Fruit fly (Drosophila melanogaster) whole organism, embryonic: ENCODE data around the gene Ntf-2r.
A peak's percentile ranks its signal among the peaks of the same experiment; 100 is the strongest.

Experiments
- Aef1 ChIP-seq: fragments of 200-800 bp; sonication (Bioruptor generic); IDR thresholded peaks from 3 replicates; pipeline ENCODE4 v1.3.6; 2022; ENCODE audit warnings: missing biosample characterization, missing genetic modification characterization
- Bgb ChIP-seq: fragments of 200-800 bp; sonication (Bioruptor generic); IDR thresholded peaks from 2 replicates; pipeline ENCODE4 v1.3.6; 2022; ENCODE audit warnings: missing biosample characterization, missing genetic modification characterization; ENCODE audit not compliant: partially characterized antibody
- C15 ChIP-seq: fragments of 200-800 bp; sonication (Bioruptor generic); IDR thresholded peaks from 3 replicates; pipeline ENCODE4 v1.3.6; 2022; ENCODE audit warnings: missing biosample characterization, missing genetic modification characterization
- CG17568 ChIP-seq: fragments of 200-800 bp; sonication (Bioruptor generic); optimal IDR thresholded peaks from 2 replicates; lab custom pipeline; 2018; ENCODE audit warnings: missing biosample characterization, mild to moderate bottlenecking, missing genetic modification characterization, moderate library complexity
- CG18599 ChIP-seq: fragments of 200-800 bp; sonication (Bioruptor generic); optimal IDR thresholded peaks from 3 replicates; lab custom pipeline; 2017; ENCODE audit warnings: missing biosample characterization, missing genetic modification characterization, mild to moderate bottlenecking, moderate library complexity, missing genetic modification reagents
- CG2199 ChIP-seq: fragments of 200-800 bp; sonication (Bioruptor generic); IDR thresholded peaks from 3 replicates; pipeline ENCODE4 v1.3.6; 2022; ENCODE audit warnings: missing biosample characterization, missing genetic modification characterization
- CG2712 ChIP-seq: fragments of 200-800 bp; optimal IDR thresholded peaks from 3 replicates; lab custom pipeline; 2019; ENCODE audit warnings: missing biosample characterization, mild to moderate bottlenecking, missing genetic modification characterization, moderate library complexity
- CG32532 ChIP-seq: fragments of 200-800 bp; sonication (Bioruptor generic); IDR thresholded peaks from 2 replicates; pipeline ENCODE4 v1.3.6; 2022; ENCODE audit warnings: missing biosample characterization, missing genetic modification characterization
- CG34422 ChIP-seq: fragments of 200-800 bp; sonication (Bioruptor generic); IDR thresholded peaks from 3 replicates; pipeline ENCODE4 v1.3.6; 2022; ENCODE audit warnings: missing biosample characterization, missing genetic modification characterization
- CG6175 ChIP-seq: fragments of 200-800 bp; sonication (Bioruptor generic); IDR thresholded peaks from 3 replicates; pipeline ENCODE4 v1.3.6; 2022; ENCODE audit warnings: missing biosample characterization, missing genetic modification characterization
- CG6683 ChIP-seq: fragments of 200-800 bp; sonication (Bioruptor generic); optimal IDR thresholded peaks from 2 replicates; lab custom pipeline; 2017; ENCODE audit warnings: missing biosample characterization, mild to moderate bottlenecking, missing genetic modification characterization, missing genetic modification reagents
- CG6791 ChIP-seq: fragments of 200-800 bp; sonication (Bioruptor generic); IDR thresholded peaks from 3 replicates; pipeline ENCODE4 v1.3.6; 2022; ENCODE audit warnings: missing biosample characterization, missing genetic modification characterization; ENCODE audit not compliant: partially characterized antibody
- CG8281 ChIP-seq: fragments of 200-800 bp; sonication (Bioruptor generic); optimal IDR thresholded peaks from 2 replicates; lab custom pipeline; 2018; ENCODE audit warnings: missing biosample characterization, mild to moderate bottlenecking, missing genetic modification characterization, moderate library complexity
- Deaf1 ChIP-seq: fragments of 200-800 bp; optimal IDR thresholded peaks from 3 replicates; lab custom pipeline; 2019; ENCODE audit warnings: missing biosample characterization, mild to moderate bottlenecking, missing genetic modification characterization, moderate library complexity
- Dek ChIP-seq: fragments of 200-800 bp; sonication (Bioruptor generic); optimal IDR thresholded peaks from 3 replicates; lab custom pipeline; 2019; ENCODE audit warnings: missing biosample characterization, mild to moderate bottlenecking, missing genetic modification characterization, moderate library complexity
- Dip3 ChIP-seq: fragments of 200-800 bp; sonication (Bioruptor generic); optimal IDR thresholded peaks from 3 replicates; lab custom pipeline; 2016; ENCODE audit warnings: missing biosample characterization, missing genetic modification characterization
- Drgx ChIP-seq: fragments of 200-800 bp; sonication (Bioruptor generic); IDR thresholded peaks from 2 replicates; pipeline ENCODE4 v1.3.6; 2022; ENCODE audit warnings: missing biosample characterization, missing genetic modification characterization
- E2f1 ChIP-seq: fragments of 200-800 bp; sonication (Bioruptor generic); IDR thresholded peaks from 2 replicates; pipeline ENCODE4 v1.3.6; 2022; ENCODE audit warnings: missing biosample characterization, missing genetic modification characterization
- Jarid2 ChIP-seq: fragments of 200-800 bp; sonication (Bioruptor generic); optimal IDR thresholded peaks from 3 replicates; lab custom pipeline; 2017; ENCODE audit warnings: mild to moderate bottlenecking, missing biosample characterization, missing genetic modification reagents, missing genetic modification characterization
- Max ChIP-seq: fragments of 200-800 bp; sonication (Bioruptor generic); optimal IDR thresholded peaks from 2 replicates; lab custom pipeline; 2016; ENCODE audit warnings: missing biosample characterization, mild to moderate bottlenecking, missing genetic modification characterization
- Med ChIP-seq: fragments of 200-800 bp; sonication (Bioruptor generic); peaks from one replicate; lab custom pipeline; 2016; ENCODE audit warnings: missing biosample characterization, missing genetic modification characterization, mild to moderate bottlenecking, inconsistent platforms, moderate library complexity
- Mrtf ChIP-seq: fragments of 200-800 bp; sonication (Bioruptor generic); IDR thresholded peaks from 3 replicates; pipeline ENCODE4 v1.3.6; 2022; ENCODE audit warnings: missing biosample characterization, missing genetic modification characterization
- Nf-YB ChIP-seq: fragments of 200-800 bp; sonication (Bioruptor generic); optimal IDR thresholded peaks from 3 replicates; lab custom pipeline; 2019; ENCODE audit warnings: missing biosample characterization, mild to moderate bottlenecking, missing genetic modification characterization, moderate library complexity
- Optix ChIP-seq: fragments of 200-800 bp; sonication (Bioruptor generic); IDR thresholded peaks from 3 replicates; pipeline ENCODE4 v1.3.6; 2022; ENCODE audit warnings: missing biosample characterization, missing genetic modification characterization
- Ravus ChIP-seq: fragments of 200-800 bp; sonication (Bioruptor generic); IDR thresholded peaks from 2 replicates; pipeline ENCODE4 v1.3.6; 2022; ENCODE audit warnings: missing biosample characterization, missing genetic modification characterization
- Rfx ChIP-seq: fragments of 200-800 bp; sonication (Bioruptor generic); IDR thresholded peaks from 2 replicates; pipeline ENCODE4 v1.3.6; 2022; ENCODE audit warnings: missing biosample characterization, missing genetic modification characterization
- Scr ChIP-seq: fragments of 200-800 bp; sonication (Bioruptor generic); IDR thresholded peaks from 2 replicates; pipeline ENCODE4 v1.3.6; 2022; ENCODE audit warnings: missing biosample characterization, missing genetic modification characterization; ENCODE audit not compliant: partially characterized antibody
- TFAM ChIP-seq: fragments of 200-800 bp; sonication (Bioruptor generic); optimal IDR thresholded peaks from 2 replicates; lab custom pipeline; 2017; ENCODE audit warnings: missing biosample characterization, missing genetic modification characterization, inconsistent platforms
- Trl ChIP-seq, 3 experiments: fragments of >200 bp in 2 of 3; fragments of 200-800 bp in 1 of 3; sonication (Bioruptor generic) in 1 of 3; optimal IDR thresholded peaks; 2 replicates in 1 of 3; 3 replicates in 2 of 3; lab custom pipeline; 2016 to 2017; ENCODE audit warnings: missing biosample characterization in 1 of 3, missing genetic modification characterization in 1 of 3
- ato ChIP-seq: fragments of 200-800 bp; sonication (Bioruptor generic); IDR thresholded peaks from 2 replicates; pipeline ENCODE4 v1.3.6; 2022; ENCODE audit warnings: missing biosample characterization, missing genetic modification characterization; ENCODE audit not compliant: partially characterized antibody
- bbx ChIP-seq: fragments of 200-800 bp; sonication (Bioruptor generic); IDR thresholded peaks from 2 replicates; pipeline ENCODE4 v1.3.6; 2022; ENCODE audit warnings: missing biosample characterization, missing genetic modification characterization; ENCODE audit not compliant: partially characterized antibody
- ci ChIP-seq: fragments of 200-800 bp; sonication (Bioruptor generic); IDR thresholded peaks from 3 replicates; pipeline ENCODE4 v1.3.6; 2022; ENCODE audit warnings: missing biosample characterization, missing genetic modification characterization
- crol ChIP-seq: fragments of 200-800 bp; sonication (Bioruptor generic); IDR thresholded peaks from 2 replicates; pipeline ENCODE4 v1.3.6; 2022; ENCODE audit warnings: missing biosample characterization, missing genetic modification characterization
- crp ChIP-seq, 2 experiments: fragments of 200-800 bp; sonication (Bioruptor generic); optimal IDR thresholded peaks; 2 replicates in 1 of 2; 3 replicates in 1 of 2; lab custom pipeline; 2017; ENCODE audit warnings: missing biosample characterization in 2 of 2, missing genetic modification characterization in 2 of 2, mild to moderate bottlenecking in 1 of 2, moderate library complexity in 1 of 2
- dysf ChIP-seq: fragments of 200-800 bp; sonication (Bioruptor generic); IDR thresholded peaks from 3 replicates; pipeline ENCODE4 v1.3.6; 2022; ENCODE audit warnings: missing biosample characterization, missing genetic modification characterization
- ewg ChIP-seq: fragments of 200-800 bp; sonication (Bioruptor generic); optimal IDR thresholded peaks from 3 replicates; lab custom pipeline; 2017; ENCODE audit warnings: mild to moderate bottlenecking, missing biosample characterization, missing genetic modification reagents, missing genetic modification characterization
- hkb ChIP-seq, 2 experiments: fragments of 200-800 bp in 1 of 2; fragments of >200 bp in 1 of 2; sonication (Bioruptor generic) in 1 of 2; IDR thresholded peaks in 1 of 2; optimal IDR thresholded peaks in 1 of 2; 2 replicates each; pipeline versions ENCODE4 v1.3.6 to Lab custom; 2017 to 2022; ENCODE audit warnings: missing biosample characterization in 1 of 2, missing genetic modification characterization in 1 of 2
- otp ChIP-seq: fragments of 200-800 bp; sonication (Bioruptor generic); IDR thresholded peaks from 3 replicates; pipeline ENCODE4, ENCODE4 v1.3.6; 2022; ENCODE audit warnings: missing biosample characterization, missing genetic modification characterization
- row ChIP-seq: fragments of 200-800 bp; sonication (Bioruptor generic); IDR thresholded peaks from 3 replicates; pipeline ENCODE4 v1.3.6; 2022; ENCODE audit warnings: missing biosample characterization, missing genetic modification characterization
- sd ChIP-seq: fragments of 200-800 bp; sonication (Bioruptor generic); optimal IDR thresholded peaks from 3 replicates; lab custom pipeline; 2018; ENCODE audit warnings: missing biosample characterization, mild to moderate bottlenecking, missing genetic modification characterization, moderate library complexity
- sens ChIP-seq: fragments of 200-800 bp; sonication (Bioruptor generic); peaks from one replicate; lab custom pipeline; 2016; ENCODE audit warnings: missing biosample characterization, missing genetic modification characterization
- slbo ChIP-seq: fragments of 200-800 bp; sonication (Bioruptor generic); IDR thresholded peaks from 2 replicates; pipeline ENCODE4 v1.3.6; 2022; ENCODE audit warnings: missing biosample characterization, missing genetic modification characterization
- sna ChIP-seq: fragments of 200-800 bp; sonication (Bioruptor generic); IDR thresholded peaks from 2 replicates; pipeline ENCODE4 v1.3.6; 2022; ENCODE audit warnings: missing biosample characterization, missing genetic modification characterization; ENCODE audit not compliant: partially characterized antibody
- sqz ChIP-seq: fragments of 200-800 bp; sonication (Bioruptor generic); optimal IDR thresholded peaks from 3 replicates; lab custom pipeline; 2018; ENCODE audit warnings: missing biosample characterization, mild to moderate bottlenecking, missing genetic modification characterization
- sr ChIP-seq: fragments of 200-800 bp; sonication (Bioruptor generic); IDR thresholded peaks from 3 replicates; pipeline ENCODE4 v1.3.6; 2022; ENCODE audit warnings: missing biosample characterization, missing genetic modification characterization
- vvl ChIP-seq: fragments of 200-800 bp; sonication (Bioruptor generic); IDR thresholded peaks from 2 replicates; pipeline ENCODE4 v1.3.6; 2022; ENCODE audit warnings: missing biosample characterization, missing genetic modification characterization
- z ChIP-seq: fragments of 200-800 bp; sonication (Bioruptor generic); IDR thresholded peaks from 3 replicates; pipeline ENCODE4 v1.3.6; 2022; ENCODE audit warnings: missing biosample characterization, missing genetic modification characterization
- zfh1 ChIP-seq: fragments of 200-800 bp; sonication (Bioruptor generic); IDR thresholded peaks from 3 replicates; pipeline ENCODE4 v1.3.6; 2022; ENCODE audit warnings: missing biosample characterization, missing genetic modification characterization

Ntf-2r gene

dm6 chr2L:18503760-18504159 is 49.3 kb downstream of the Ntf-2r start, which contains the start of gene kon (continued):
- TF ChIP-seq CG6175 = 0 out of 3 replicates have a peak, but pooled peaks have one; percentile 37
- TF ChIP-seq Nf-YB (GFP tag; lab: Kevin White, UChicago) = peak; percentile 20
- no peak for TF ChIP-seq CG17568 (GFP tag; lab: Kevin White, UChicago)
- no peak for TF ChIP-seq sqz (GFP tag; lab: Kevin White, UChicago)
- TF ChIP-seq bbx (GFP tag; lab: Robert Waterston, UW) = 0 out of 2 replicates have a peak, but pooled peaks have one; percentile 21
- peak; percentile 64 for TF ChIP-seq ci
- no peak for TF ChIP-seq crp (GFP tag; optimal IDR thresholded peaks at IDR 0.05; lab: Kevin White, UChicago)
- no peak for TF ChIP-seq Max
- peak; percentile 63 for TF ChIP-seq sd (tag; lab: Kevin White, UChicago)
- TF ChIP-seq E2f1 (GFP tag; lab: Robert Waterston, UW) = no peak
- TF ChIP-seq Ravus (GFP tag; lab: Robert Waterston, UW) = no peak
- TF ChIP-seq CG34422 = peak; percentile 45; the same call in 1 of the 3 replicates
- TF ChIP-seq CG18599 = peak; percentile 2
- TF ChIP-seq row (GFP tag; lab: Robert Waterston, UW) = 0 out of 3 replicates have a peak, but pooled peaks have one; percentile 12
- peak; percentile 92 for TF ChIP-seq CG2199 (GFP tag; lab: Robert Waterston, UW)
- no peak for TF ChIP-seq Dek (tag; lab: Kevin White, UChicago)
- peak; percentile 6; the same call in 1 of the 3 replicates for TF ChIP-seq dysf (GFP tag; lab: Robert Waterston, UW)
- peak; percentile 39; the same call in 1 of the 3 replicates for TF ChIP-seq otp (GFP tag; lab: Robert Waterston, UW)
- TF ChIP-seq CG6683 = no peak
- peak; percentile 15; the same call in 1 of the 2 replicates for TF ChIP-seq Bgb (GFP tag; lab: Robert Waterston, UW)
- TF ChIP-seq ato (GFP tag; lab: Robert Waterston, UW) = no peak
- 0 out of 2 replicates have a peak, but pooled peaks have one; percentile 27 for TF ChIP-seq CG32532
- peak; percentile 66 for TF ChIP-seq Med (GFP tag; lab: Kevin White, UChicago)
- peak; percentile 11 for TF ChIP-seq ewg
- TF ChIP-seq zfh1 (GFP tag; lab: Robert Waterston, UW) = peak; percentile 54; the same call in 2 of the 3 replicates
- no peak for TF ChIP-seq hkb (optimal IDR thresholded peaks at IDR 0.05; lab: Kevin White, UChicago)
- peak; percentile 33; the same call in 1 of the 2 replicates for TF ChIP-seq hkb (GFP tag; IDR thresholded peaks at IDR 0.05; lab: Robert Waterston, UW)
- peak; percentile 18; the same call in 1 of the 2 replicates for TF ChIP-seq Scr (GFP tag; lab: Robert Waterston, UW)
- peak; percentile 35; the same call in 1 of the 2 replicates for TF ChIP-seq Drgx (GFP tag; lab: Robert Waterston, UW)
- TF ChIP-seq slbo (GFP tag; lab: Robert Waterston, UW) = 0 out of 2 replicates have a peak, but pooled peaks have one; percentile 9
- TF ChIP-seq Deaf1 (tag; lab: Kevin White, UChicago) = peak; percentile 89
- no peak for TF ChIP-seq sna (GFP tag; lab: Robert Waterston, UW)
- no peak for TF ChIP-seq C15 (GFP tag; lab: Robert Waterston, UW)
- TF ChIP-seq z (GFP tag; lab: Robert Waterston, UW) = peak; percentile 74; the same call in 2 of the 3 replicates
- no peak for TF ChIP-seq Mrtf (GFP tag; lab: Robert Waterston, UW)
- no peak for TF ChIP-seq TFAM (GFP tag; lab: Kevin White, UChicago)
- peak; percentile 36; the same call in 1 of the 2 replicates for TF ChIP-seq vvl (GFP tag; lab: Robert Waterston, UW)
- peak; percentile 76 for TF ChIP-seq Jarid2 (GFP tag; lab: Kevin White, UChicago)
- 0 out of 3 replicates have a peak, but pooled peaks have one; percentile 36 for TF ChIP-seq Optix (GFP tag; lab: Robert Waterston, UW)
- peak; percentile 61; the same call in 2 of the 3 replicates for TF ChIP-seq CG6791 (GFP tag; lab: Robert Waterston, UW)
- peak; percentile 22 for TF ChIP-seq CG2712 (tag; lab: Kevin White, UChicago)
- TF ChIP-seq CG8281 (tag; lab: Kevin White, UChicago) = no peak
- no peak for TF ChIP-seq Trl (optimal IDR thresholded peaks at IDR 0.05; lab: Kevin White, UChicago)
- no peak for TF ChIP-seq Trl (GFP tag; optimal IDR thresholded peaks at IDR 0.05; lab: Kevin White, UChicago)
- TF ChIP-seq sens (GFP tag; lab: Kevin White, UChicago) = peak; percentile 82
- TF ChIP-seq Aef1 (GFP tag; lab: Robert Waterston, UW) = no peak
- peak; percentile 71 for TF ChIP-seq sr (GFP tag; lab: Robert Waterston, UW)
- TF ChIP-seq Rfx (GFP tag; lab: Robert Waterston, UW) = peak; percentile 28; the same call in 1 of the 2 replicates
- TF ChIP-seq Dip3 = no peak
- TF ChIP-seq crol (GFP tag; lab: Robert Waterston, UW) = peak; percentile 67
